Worm (Caenorhabditis elegans) whole organism, L3 larva: Measurements from ENCODE around the gene elpc-4.

ENCODE experiments used
- R02D3.7 ChIP-seq: fragments of 150-350 bp; optimal IDR thresholded peaks from 2 replicates; lab custom pipeline; 2014; ENCODE audit warnings: missing biosample characterization, missing genetic modification characterization
- aly-2 ChIP-seq: fragments of 150-350 bp; optimal IDR thresholded peaks from 2 replicates; lab custom pipeline; 2014; ENCODE audit warnings: missing biosample characterization, missing genetic modification characterization
- ama-1 ChIP-seq: fragments of 150-350 bp; optimal IDR thresholded peaks from 2 replicates; lab custom pipeline; 2018
- ceh-16 ChIP-seq: sonication (generic microtip); optimal IDR thresholded peaks from 2 replicates; lab custom pipeline; 2017; ENCODE audit warnings: missing biosample characterization, missing genetic modification characterization
- ceh-28 ChIP-seq: fragments of 150-350 bp; optimal IDR thresholded peaks from 2 replicates; lab custom pipeline; 2014; ENCODE audit warnings: missing biosample characterization, missing genetic modification reagents, missing genetic modification characterization
- egl-27 ChIP-seq: sonication (generic microtip); optimal IDR thresholded peaks from 4 replicates; lab custom pipeline; 2017; ENCODE audit warnings: missing biosample characterization, missing genetic modification reagents, missing genetic modification characterization
- egl-5 ChIP-seq: fragments of 150-350 bp; optimal IDR thresholded peaks from 2 replicates; lab custom pipeline; 2017; ENCODE audit warnings: missing biosample characterization, missing genetic modification reagents, missing genetic modification characterization, inconsistent platforms
- elt-1 ChIP-seq: fragments of 150-350 bp; optimal IDR thresholded peaks from 2 replicates; lab custom pipeline; 2014; ENCODE audit warnings: missing biosample characterization, missing genetic modification characterization
- elt-2 ChIP-seq: sonication (generic microtip); optimal IDR thresholded peaks from 2 replicates; lab custom pipeline; 2016; ENCODE audit warnings: missing genetic modification reagents, mild to moderate bottlenecking, missing genetic modification characterization, missing compliant biosample characterization
- elt-3 ChIP-seq, 3 experiments: fragments of 150-350 bp in 1 of 3; sonication (generic microtip) in 2 of 3; optimal IDR thresholded peaks; 2 replicates in 2 of 3; 4 replicates in 1 of 3; lab custom pipeline; 2014 to 2017; ENCODE audit warnings: missing biosample characterization in 3 of 3, missing genetic modification characterization in 3 of 3
- eor-1 ChIP-seq, 2 experiments: fragments of 150-350 bp; optimal IDR thresholded peaks; 2 replicates each; lab custom pipeline; 2014 to 2018; ENCODE audit warnings: missing biosample characterization in 2 of 2, missing genetic modification characterization in 2 of 2
- fkh-10 ChIP-seq: sonication (generic microtip); optimal IDR thresholded peaks from 2 replicates; lab custom pipeline; 2017; ENCODE audit warnings: missing biosample characterization, missing genetic modification reagents, missing genetic modification characterization
- fkh-2 ChIP-seq: fragments of 150-350 bp; optimal IDR thresholded peaks from 2 replicates; lab custom pipeline; 2014; ENCODE audit warnings: missing biosample characterization, missing genetic modification reagents, missing genetic modification characterization
- hmg-11 ChIP-seq: sonication (generic microtip); optimal IDR thresholded peaks from 2 replicates; lab custom pipeline; 2016; ENCODE audit warnings: missing genetic modification characterization, missing compliant biosample characterization
- jun-1 ChIP-seq: fragments of 150-350 bp; optimal IDR thresholded peaks from 2 replicates; lab custom pipeline; 2014; ENCODE audit warnings: missing biosample characterization, missing genetic modification reagents, missing genetic modification characterization
- lin-39 ChIP-seq: fragments of 150-350 bp; optimal IDR thresholded peaks from 2 replicates; lab custom pipeline; 2018; ENCODE audit warnings: missing biosample characterization, missing genetic modification reagents, missing genetic modification characterization
- mdl-1 ChIP-seq: fragments of 150-350 bp; optimal IDR thresholded peaks from 2 replicates; lab custom pipeline; 2014; ENCODE audit warnings: missing biosample characterization, missing genetic modification characterization
- nfya-1 ChIP-seq: sonication (generic microtip); optimal IDR thresholded peaks from 2 replicates; lab custom pipeline; 2017; ENCODE audit warnings: missing genetic modification characterization, mild to moderate bottlenecking, missing compliant biosample characterization, antibody characterized with exemption, moderate library complexity; ENCODE audit not compliant: insufficient read depth
- nhr-25 ChIP-seq: sonication (generic microtip); optimal IDR thresholded peaks from 2 replicates; lab custom pipeline; 2017; ENCODE audit warnings: missing biosample characterization, missing genetic modification characterization
- nhr-28 ChIP-seq: fragments of 150-350 bp; optimal IDR thresholded peaks from 2 replicates; lab custom pipeline; 2014; ENCODE audit warnings: missing biosample characterization, missing genetic modification characterization
- nhr-43 ChIP-seq: sonication (generic microtip); optimal IDR thresholded peaks from 2 replicates; lab custom pipeline; 2016; ENCODE audit warnings: mild to moderate bottlenecking, missing genetic modification characterization, missing compliant biosample characterization; ENCODE audit not compliant: poor library complexity, severe bottlenecking
- pha-4 ChIP-seq: fragments of 150-350 bp; optimal IDR thresholded peaks from 2 replicates; lab custom pipeline; 2014; ENCODE audit warnings: missing biosample characterization, missing genetic modification reagents, missing genetic modification characterization
- pqm-1 ChIP-seq: fragments of 150-350 bp; optimal IDR thresholded peaks from 2 replicates; lab custom pipeline; 2017; ENCODE audit warnings: missing biosample characterization, missing genetic modification characterization, inconsistent platforms
- sea-2 ChIP-seq: fragments of 150-350 bp; sonication (generic microtip); optimal IDR thresholded peaks from 4 replicates; lab custom pipeline; 2014; ENCODE audit warnings: missing biosample characterization, missing genetic modification reagents, missing genetic modification characterization
- skn-1 ChIP-seq: fragments of 150-350 bp; optimal IDR thresholded peaks from 2 replicates; lab custom pipeline; 2014; ENCODE audit warnings: missing biosample characterization, missing genetic modification characterization
- snpc-4 ChIP-seq: fragments of 150-350 bp; optimal IDR thresholded peaks from 2 replicates; lab custom pipeline; 2014; ENCODE audit warnings: missing biosample characterization, missing genetic modification characterization
- unc-39 ChIP-seq: sonication (generic microtip); optimal IDR thresholded peaks from 4 replicates; lab custom pipeline; 2017; ENCODE audit warnings: missing biosample characterization, missing genetic modification characterization
- unc-62 ChIP-seq: fragments of 150-350 bp; sonication (generic microtip); optimal IDR thresholded peaks from 4 replicates; lab custom pipeline; 2014; ENCODE audit warnings: missing biosample characterization, missing genetic modification reagents, missing genetic modification characterization
- zag-1 ChIP-seq: fragments of 150-350 bp; optimal IDR thresholded peaks from 2 replicates; lab custom pipeline; 2014; ENCODE audit warnings: missing biosample characterization, missing genetic modification characterization
- ztf-11 ChIP-seq: fragments of 150-350 bp; optimal IDR thresholded peaks from 2 replicates; lab custom pipeline; 2014; ENCODE audit warnings: missing biosample characterization, missing genetic modification characterization
- ztf-4 ChIP-seq: fragments of 150-350 bp; optimal IDR thresholded peaks from 2 replicates; lab custom pipeline; 2014; ENCODE audit warnings: missing biosample characterization, missing genetic modification characterization

The elpc-4 gene

DNA sequence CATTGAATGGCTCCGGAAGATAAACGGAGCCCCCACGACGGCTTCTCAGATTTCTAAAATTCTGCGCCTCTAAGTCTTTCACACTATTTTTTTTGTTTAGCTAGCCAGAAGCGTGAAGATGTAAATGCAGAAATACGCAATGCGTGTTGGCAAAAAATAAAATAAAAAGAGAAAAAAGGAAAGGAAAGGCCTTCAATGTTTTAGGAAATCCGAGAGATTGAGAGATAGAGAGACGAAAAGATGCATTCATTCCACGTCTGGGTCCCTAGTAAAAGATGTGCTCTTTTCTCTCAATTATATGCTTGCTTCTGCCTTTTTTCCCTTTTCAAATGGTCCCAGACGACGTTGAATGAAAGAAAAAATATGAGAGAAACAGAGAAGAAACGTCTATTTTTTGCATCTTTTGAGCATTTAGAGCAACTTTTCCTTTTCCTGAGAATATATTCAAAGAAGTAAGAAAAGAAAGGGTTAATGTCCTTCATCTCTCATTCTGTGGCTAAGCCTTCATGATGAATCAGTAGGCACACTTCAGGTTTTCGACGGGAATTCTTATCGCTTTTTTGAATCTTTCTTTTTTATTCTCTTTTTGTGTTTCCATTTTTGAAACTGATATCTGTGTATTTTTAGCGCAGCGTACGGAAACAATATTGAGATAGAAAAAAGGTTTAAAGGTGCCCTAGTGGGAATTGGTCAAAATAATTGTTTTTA lies 24.0 kb downstream of the elpc-4 start (continued):
- TF ChIP-seq fkh-10 (GFP tag; lab: Kevin White, UChicago) (peak; percentile 95), eor-1 (tag; optimal IDR thresholded peaks at IDR 0.05; lab: Kevin White, UChicago) (no peak)

DNA sequence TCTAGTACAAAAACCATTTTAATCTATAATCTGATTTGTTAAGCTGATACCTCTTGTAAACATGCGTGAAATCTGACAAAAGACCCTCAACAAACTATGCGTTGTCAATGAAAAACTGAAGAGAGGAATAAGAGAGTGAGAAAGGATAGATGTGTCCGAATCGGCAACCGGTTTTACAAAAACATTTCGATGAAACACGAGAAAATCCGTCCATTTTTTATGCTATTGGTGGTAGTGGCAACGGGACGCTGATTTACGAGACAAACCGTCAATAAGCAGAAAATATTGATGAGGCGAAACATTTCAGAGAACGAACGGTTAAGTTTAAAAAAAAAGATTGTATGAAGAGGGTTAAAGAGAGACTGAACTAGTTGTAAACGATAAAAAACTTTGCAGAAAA lies 25.2 kb downstream of the elpc-4 start:
- TF ChIP-seq elt-2 (tag; lab: Kevin White, UChicago) (no peak), R02D3.7 (tag; lab: Kevin White, UChicago) (no peak), elt-3 (tag; optimal IDR thresholded peaks at IDR 0.05; lab: Kevin White, UChicago) (peak in 1 of 3 experiments; percentile 65), nhr-25 (tag; lab: Kevin White, UChicago) (peak; percentile 89), elt-1 (tag; lab: Kevin White, UChicago) (peak; percentile 26), pqm-1 (tag; lab: Kevin White, UChicago) (no peak), ceh-28 (tag; lab: Kevin White, UChicago) (no peak), egl-27 (no peak), nfya-1 (tag; lab: Kevin White, UChicago) (peak; percentile 32), snpc-4 (no peak), aly-2 (tag; lab: Kevin White, UChicago) (no peak)

DNA sequence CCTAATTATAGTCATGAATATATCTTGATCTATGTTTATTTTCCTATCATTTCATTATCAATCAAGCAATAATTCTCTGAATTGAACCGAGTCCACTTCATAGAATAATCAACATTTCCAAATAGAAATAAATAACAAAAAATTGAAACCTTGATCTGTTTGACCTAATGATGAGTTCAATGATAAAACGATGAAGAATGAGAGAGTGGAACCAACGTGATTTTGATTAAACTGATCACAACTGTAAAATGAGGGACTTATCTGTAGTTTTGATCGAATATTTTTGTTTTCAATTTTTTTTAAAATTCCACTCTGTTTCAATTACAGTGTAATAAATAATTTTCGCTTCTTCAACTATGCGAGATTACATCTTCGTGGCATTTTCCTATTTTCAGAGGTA lies 26.1 kb downstream of the elpc-4 start:
- TF ChIP-seq unc-39 (no peak), fkh-2 (no peak), lin-39 (tag; lab: Kevin White, UChicago) (no peak), nhr-28 (tag; lab: Kevin White, UChicago) (no peak), elt-2 (tag; lab: Kevin White, UChicago) (no peak), pqm-1 (tag; lab: Kevin White, UChicago) (no peak), sea-2 (GFP tag; lab: Kevin White, UChicago) (no peak), pha-4 (tag; lab: Kevin White, UChicago) (no peak), elt-1 (tag; lab: Kevin White, UChicago) (no peak), jun-1 (tag; lab: Kevin White, UChicago) (no peak), fkh-10 (GFP tag; lab: Kevin White, UChicago) (no peak), ztf-4 (tag; lab: Kevin White, UChicago) (no peak), unc-62 (no peak), ama-1 (no peak), egl-5 (no peak), egl-27 (no peak), ceh-28 (tag; lab: Kevin White, UChicago) (no peak), zag-1 (no peak), aly-2 (tag; lab: Kevin White, UChicago) (no peak), ztf-11 (tag; lab: Kevin White, UChicago) (no peak)

DNA sequence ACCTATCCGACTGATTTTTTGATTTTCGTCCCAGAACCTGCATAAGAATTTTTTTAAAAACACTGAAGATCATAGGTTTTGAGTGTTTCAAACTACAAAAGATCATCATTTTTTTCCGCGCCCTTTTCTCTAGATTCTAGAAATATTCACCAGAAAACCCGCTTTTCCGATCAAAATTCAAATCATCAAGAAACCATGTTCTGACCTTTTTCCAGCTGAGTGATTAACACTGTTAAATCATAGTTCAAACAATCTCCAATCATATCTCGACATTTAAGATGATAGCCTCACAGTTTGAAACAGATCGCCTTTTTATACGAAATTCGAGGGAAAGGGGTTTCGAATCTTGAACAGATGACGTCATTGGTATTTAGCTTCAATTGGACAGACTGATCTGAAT lies 26.9 kb downstream of the elpc-4 start:
- TF ChIP-seq elt-2 (tag; lab: Kevin White, UChicago), result no peak
- no peak for TF ChIP-seq skn-1
- TF ChIP-seq R02D3.7 (tag; lab: Kevin White, UChicago), result no peak
- TF ChIP-seq nhr-43, result peak; percentile 47
- peak in 1 of 3 experiments; percentile 30 for TF ChIP-seq elt-3 (tag; optimal IDR thresholded peaks at IDR 0.05; lab: Kevin White, UChicago)
- no peak for TF ChIP-seq ztf-4 (tag; lab: Kevin White, UChicago)
- no peak for TF ChIP-seq fkh-10 (GFP tag; lab: Kevin White, UChicago)
- no peak for TF ChIP-seq ceh-16
- no peak for TF ChIP-seq fkh-2
- no peak for TF ChIP-seq elt-1 (tag; lab: Kevin White, UChicago)
- no peak for TF ChIP-seq ztf-11 (tag; lab: Kevin White, UChicago)
- TF ChIP-seq hmg-11, result no peak
- TF ChIP-seq, all 47 proteins: peak for 2

DNA sequence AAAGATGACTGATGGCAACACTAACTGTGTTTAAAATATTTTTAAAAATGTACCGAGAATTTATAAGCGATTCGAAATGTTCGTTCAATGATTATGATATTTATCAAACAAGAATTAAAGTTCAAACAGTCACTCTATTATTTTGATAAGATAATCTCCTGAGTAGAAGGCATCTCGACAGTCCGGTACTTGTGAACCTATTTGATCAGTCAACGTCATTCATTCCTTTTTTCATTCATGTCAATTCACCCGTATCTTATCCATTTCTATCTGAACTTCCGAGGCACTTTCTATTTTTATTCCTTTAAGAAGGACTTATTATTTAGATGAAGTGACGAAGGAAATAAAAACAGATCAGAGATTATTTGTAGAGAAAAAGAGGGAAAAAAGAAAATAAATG lies 27.8 kb downstream of the elpc-4 start, which contains the start of gene nhr-258:
Gene nhr-258 (plus strand): TSS at position 365 of the 400 bp plus-strand sequence.
- peak in 1 of 3 experiments; percentile 73 for TF ChIP-seq elt-3 (tag; optimal IDR thresholded peaks at IDR 0.05; lab: Kevin White, UChicago)
- TF ChIP-seq mdl-1, result no peak
- TF ChIP-seq ztf-4 (tag; lab: Kevin White, UChicago), result no peak
- TF ChIP-seq nhr-43, result peak; percentile 70
- TF ChIP-seq pha-4 (tag; lab: Kevin White, UChicago), result no peak
- TF ChIP-seq nhr-25 (tag; lab: Kevin White, UChicago), result peak; percentile 31
